Fruit fly (Drosophila melanogaster) whole organism, embryonic: Measurements from ENCODE around the gene CG2841.

Experiments used
- Ada2b ChIP-seq: fragments of 200-800 bp; sonication (Bioruptor generic); IDR thresholded peaks from 2 replicates; pipeline ENCODE4 v1.3.6; 2022; ENCODE audit warnings: missing biosample characterization, missing genetic modification characterization
- Bgb ChIP-seq: fragments of 200-800 bp; sonication (Bioruptor generic); IDR thresholded peaks from 2 replicates; pipeline ENCODE4 v1.3.6; 2022; ENCODE audit warnings: missing biosample characterization, missing genetic modification characterization; ENCODE audit not compliant: partially characterized antibody
- Blimp-1 ChIP-seq: fragments of 200-800 bp; sonication (Bioruptor generic); optimal IDR thresholded peaks from 3 replicates; lab custom pipeline; 2018; ENCODE audit warnings: missing biosample characterization, missing genetic modification characterization, mild to moderate bottlenecking, moderate library complexity, missing genetic modification reagents
- CG10209 ChIP-seq: fragments of 200-800 bp; sonication (Bioruptor generic); optimal IDR thresholded peaks from 3 replicates; lab custom pipeline; 2017; ENCODE audit warnings: missing biosample characterization, mild to moderate bottlenecking, missing genetic modification characterization, missing genetic modification reagents
- CG10565 ChIP-seq: fragments of 200-800 bp; sonication (Bioruptor generic); optimal IDR thresholded peaks from 3 replicates; lab custom pipeline; 2016; ENCODE audit warnings: missing biosample characterization, mild to moderate bottlenecking, missing genetic modification characterization
- CG12219 ChIP-seq: fragments of 200-800 bp; sonication (Bioruptor generic); optimal IDR thresholded peaks from 3 replicates; lab custom pipeline; 2018; ENCODE audit warnings: missing biosample characterization, mild to moderate bottlenecking, missing genetic modification characterization
- CG12299 ChIP-seq: fragments of 200-800 bp; sonication (Bioruptor generic); optimal IDR thresholded peaks from 2 replicates; lab custom pipeline; 2018; ENCODE audit warnings: missing biosample characterization, mild to moderate bottlenecking, missing genetic modification characterization
- CG13123 ChIP-seq: fragments of 200-800 bp; sonication (Bioruptor generic); optimal IDR thresholded peaks from 2 replicates; lab custom pipeline; 2016; ENCODE audit warnings: missing biosample characterization, missing genetic modification characterization
- CG14050 ChIP-seq: fragments of 200-800 bp; sonication (Bioruptor generic); IDR thresholded peaks from 3 replicates; pipeline ENCODE4 v1.3.6; 2022; ENCODE audit warnings: missing biosample characterization, missing genetic modification characterization
- CG1602 ChIP-seq: fragments of 200-800 bp; sonication (Bioruptor generic); optimal IDR thresholded peaks from 3 replicates; lab custom pipeline; 2016; ENCODE audit warnings: missing biosample characterization, missing genetic modification characterization
- CG1647 ChIP-seq: fragments of 200-800 bp; sonication (Bioruptor generic); optimal IDR thresholded peaks from 3 replicates; lab custom pipeline; 2016; ENCODE audit warnings: missing biosample characterization, missing genetic modification characterization
- CG17359 ChIP-seq: fragments of 200-800 bp; sonication (Bioruptor generic); optimal IDR thresholded peaks from 3 replicates; lab custom pipeline; 2018; ENCODE audit warnings: missing biosample characterization, mild to moderate bottlenecking, missing genetic modification characterization, moderate library complexity
- CG17361 ChIP-seq: fragments of 200-800 bp; sonication (Bioruptor generic); IDR thresholded peaks from 3 replicates; pipeline ENCODE4 v1.3.6; 2022; ENCODE audit warnings: missing biosample characterization, missing genetic modification characterization
- CG1792 ChIP-seq: fragments of 200-800 bp; sonication (Bioruptor generic); optimal IDR thresholded peaks from 2 replicates; lab custom pipeline; 2016; ENCODE audit warnings: missing biosample characterization, missing genetic modification characterization
- CG2120 ChIP-seq: fragments of 200-800 bp; sonication (Bioruptor generic); optimal IDR thresholded peaks from 3 replicates; lab custom pipeline; 2016; ENCODE audit warnings: missing biosample characterization, missing genetic modification characterization
- CG2678 ChIP-seq: fragments of 200-800 bp; sonication (Bioruptor generic); optimal IDR thresholded peaks from 3 replicates; lab custom pipeline; 2019; ENCODE audit warnings: missing biosample characterization, mild to moderate bottlenecking, missing genetic modification characterization, moderate library complexity
- CG30020 ChIP-seq: fragments of 200-800 bp; optimal IDR thresholded peaks from 2 replicates; lab custom pipeline; 2019; ENCODE audit warnings: missing biosample characterization, mild to moderate bottlenecking, missing genetic modification characterization, moderate library complexity
- CG30403 ChIP-seq: fragments of 200-800 bp; sonication (Bioruptor generic); optimal IDR thresholded peaks from 3 replicates; lab custom pipeline; 2016; ENCODE audit warnings: missing biosample characterization, missing genetic modification characterization
- CG30431 ChIP-seq: fragments of 200-800 bp; sonication (Bioruptor generic); optimal IDR thresholded peaks from 2 replicates; lab custom pipeline; 2017; ENCODE audit warnings: missing biosample characterization, missing genetic modification characterization
- CG4617 ChIP-seq: fragments of 200-800 bp; sonication (Bioruptor generic); optimal IDR thresholded peaks from 3 replicates; lab custom pipeline; 2016; ENCODE audit warnings: missing biosample characterization, missing genetic modification characterization, borderline replicate concordance
- CG4730 ChIP-seq: fragments of 200-800 bp; sonication (Bioruptor generic); IDR thresholded peaks from 2 replicates; pipeline ENCODE4 v1.3.6; 2022; ENCODE audit warnings: missing biosample characterization, missing genetic modification characterization
- CG6813 ChIP-seq: fragments of 200-800 bp; sonication (Bioruptor generic); optimal IDR thresholded peaks from 2 replicates; lab custom pipeline; 2017; ENCODE audit warnings: missing biosample characterization, missing genetic modification characterization, mild to moderate bottlenecking, moderate library complexity, missing genetic modification reagents
- CG7357 ChIP-seq: fragments of 200-800 bp; sonication (Bioruptor generic); IDR thresholded peaks from 3 replicates; pipeline ENCODE4 v1.3.6; 2022; ENCODE audit warnings: missing biosample characterization, missing genetic modification characterization
- CG7963 ChIP-seq: fragments of 200-800 bp; sonication (Bioruptor generic); IDR thresholded peaks from 3 replicates; pipeline ENCODE4 v1.3.6; 2022; ENCODE audit warnings: missing biosample characterization, missing genetic modification characterization; ENCODE audit not compliant: partially characterized antibody
- CG7987 ChIP-seq: fragments of 200-800 bp; sonication (Bioruptor generic); optimal IDR thresholded peaks from 2 replicates; lab custom pipeline; 2018; ENCODE audit warnings: missing biosample characterization, mild to moderate bottlenecking, missing genetic modification characterization, moderate library complexity
- Ets65A ChIP-seq: fragments of 200-800 bp; sonication (Bioruptor generic); peaks from one replicate; lab custom pipeline; 2016; ENCODE audit warnings: missing biosample characterization, missing genetic modification characterization
- Gsc ChIP-seq: fragments of 200-800 bp; sonication (Bioruptor generic); IDR thresholded peaks from 2 replicates; pipeline ENCODE4 v1.3.6; 2022; ENCODE audit warnings: missing biosample characterization, missing genetic modification characterization
- Lim3 ChIP-seq: fragments of 200-800 bp; sonication (Bioruptor generic); IDR thresholded peaks from 2 replicates; pipeline ENCODE4 v1.3.6; 2022; ENCODE audit warnings: missing biosample characterization, missing genetic modification characterization
- Mes4 ChIP-seq: fragments of 200-800 bp; sonication (Bioruptor generic); optimal IDR thresholded peaks from 2 replicates; lab custom pipeline; 2016; ENCODE audit warnings: missing biosample characterization, missing genetic modification characterization
- Ravus ChIP-seq: fragments of 200-800 bp; sonication (Bioruptor generic); IDR thresholded peaks from 2 replicates; pipeline ENCODE4 v1.3.6; 2022; ENCODE audit warnings: missing biosample characterization, missing genetic modification characterization
- Sox102F ChIP-seq: fragments of 200-800 bp; sonication (Bioruptor generic); optimal IDR thresholded peaks from 2 replicates; lab custom pipeline; 2018; ENCODE audit warnings: missing biosample characterization, mild to moderate bottlenecking, missing genetic modification characterization, moderate library complexity
- ac ChIP-seq: fragments of 200-800 bp; sonication (Bioruptor generic); optimal IDR thresholded peaks from 3 replicates; lab custom pipeline; 2017; ENCODE audit warnings: missing biosample characterization, mild to moderate bottlenecking, missing genetic modification characterization
- bbx ChIP-seq: fragments of 200-800 bp; sonication (Bioruptor generic); IDR thresholded peaks from 2 replicates; pipeline ENCODE4 v1.3.6; 2022; ENCODE audit warnings: missing biosample characterization, missing genetic modification characterization; ENCODE audit not compliant: partially characterized antibody
- cas ChIP-seq: fragments of 200-800 bp; sonication (Bioruptor generic); IDR thresholded peaks from 2 replicates; pipeline ENCODE4 v1.3.6; 2022; ENCODE audit warnings: missing biosample characterization, missing genetic modification characterization
- crp ChIP-seq, 2 experiments: fragments of 200-800 bp; sonication (Bioruptor generic); optimal IDR thresholded peaks; 2 replicates in 1 of 2; 3 replicates in 1 of 2; lab custom pipeline; 2017; ENCODE audit warnings: missing biosample characterization in 2 of 2, missing genetic modification characterization in 2 of 2, mild to moderate bottlenecking in 1 of 2, moderate library complexity in 1 of 2
- dm ChIP-seq: fragments of 200-800 bp; sonication (Bioruptor generic); optimal IDR thresholded peaks from 3 replicates; lab custom pipeline; 2016; ENCODE audit warnings: missing biosample characterization, missing genetic modification characterization
- dmrt11E ChIP-seq: fragments of 200-800 bp; sonication (Bioruptor generic); optimal IDR thresholded peaks from 3 replicates; lab custom pipeline; 2018; ENCODE audit warnings: missing biosample characterization, mild to moderate bottlenecking, missing genetic modification characterization, moderate library complexity
- eyg ChIP-seq: fragments of 200-800 bp; sonication (Bioruptor generic); optimal IDR thresholded peaks from 3 replicates; lab custom pipeline; 2016; ENCODE audit warnings: missing biosample characterization, missing genetic modification characterization
- grau ChIP-seq: fragments of 200-800 bp; optimal IDR thresholded peaks from 3 replicates; lab custom pipeline; 2019; ENCODE audit warnings: missing biosample characterization, mild to moderate bottlenecking, missing genetic modification characterization, moderate library complexity
- hb ChIP-seq: fragments of 200-800 bp; sonication (Bioruptor generic); IDR thresholded peaks from 3 replicates; pipeline ENCODE4 v1.3.6; 2022; ENCODE audit warnings: missing biosample characterization, missing genetic modification characterization; ENCODE audit not compliant: partially characterized antibody
- kah ChIP-seq: fragments of 200-800 bp; sonication (Bioruptor generic); optimal IDR thresholded peaks from 2 replicates; lab custom pipeline; 2018; ENCODE audit warnings: missing biosample characterization, mild to moderate bottlenecking, missing genetic modification characterization
- kni ChIP-seq: fragments of 200-800 bp; sonication (Bioruptor generic); optimal IDR thresholded peaks from 3 replicates; lab custom pipeline; 2017; ENCODE audit warnings: mild to moderate bottlenecking, missing biosample characterization, missing genetic modification reagents, missing genetic modification characterization
- mam ChIP-seq: fragments of 200-800 bp; sonication (Bioruptor generic); optimal IDR thresholded peaks from 3 replicates; lab custom pipeline; 2016; ENCODE audit warnings: missing biosample characterization, missing genetic modification characterization
- otp ChIP-seq: fragments of 200-800 bp; sonication (Bioruptor generic); IDR thresholded peaks from 3 replicates; pipeline ENCODE4, ENCODE4 v1.3.6; 2022; ENCODE audit warnings: missing biosample characterization, missing genetic modification characterization
- pita ChIP-seq: fragments of 200-800 bp; sonication (Bioruptor generic); optimal IDR thresholded peaks from 2 replicates; lab custom pipeline; 2017; ENCODE audit warnings: missing biosample characterization, mild to moderate bottlenecking, missing genetic modification characterization
- rib ChIP-seq: fragments of 200-800 bp; sonication (Bioruptor generic); IDR thresholded peaks from 2 replicates; pipeline ENCODE4 v1.3.6; 2022; ENCODE audit warnings: missing biosample characterization, missing genetic modification characterization
- ro ChIP-seq: fragments of 200-800 bp; sonication (Bioruptor generic); IDR thresholded peaks from 2 replicates; pipeline ENCODE4 v1.3.6; 2022; ENCODE audit warnings: missing biosample characterization, missing genetic modification characterization
- sna ChIP-seq: fragments of 200-800 bp; sonication (Bioruptor generic); IDR thresholded peaks from 2 replicates; pipeline ENCODE4 v1.3.6; 2022; ENCODE audit warnings: missing biosample characterization, missing genetic modification characterization; ENCODE audit not compliant: partially characterized antibody
- tna ChIP-seq: fragments of 200-800 bp; sonication (Bioruptor generic); IDR thresholded peaks from 2 replicates; pipeline ENCODE4 v1.3.6; 2022; ENCODE audit warnings: missing biosample characterization, missing genetic modification characterization; ENCODE audit not compliant: partially characterized antibody
- toy ChIP-seq: fragments of 200-800 bp; sonication (Bioruptor generic); IDR thresholded peaks from 2 replicates; pipeline ENCODE4 v1.3.6; 2022; ENCODE audit warnings: missing biosample characterization, missing genetic modification characterization
- yki ChIP-seq: fragments of >200 bp; optimal IDR thresholded peaks from 3 replicates; lab custom pipeline; 2018

Gene CG2841

DNA sequence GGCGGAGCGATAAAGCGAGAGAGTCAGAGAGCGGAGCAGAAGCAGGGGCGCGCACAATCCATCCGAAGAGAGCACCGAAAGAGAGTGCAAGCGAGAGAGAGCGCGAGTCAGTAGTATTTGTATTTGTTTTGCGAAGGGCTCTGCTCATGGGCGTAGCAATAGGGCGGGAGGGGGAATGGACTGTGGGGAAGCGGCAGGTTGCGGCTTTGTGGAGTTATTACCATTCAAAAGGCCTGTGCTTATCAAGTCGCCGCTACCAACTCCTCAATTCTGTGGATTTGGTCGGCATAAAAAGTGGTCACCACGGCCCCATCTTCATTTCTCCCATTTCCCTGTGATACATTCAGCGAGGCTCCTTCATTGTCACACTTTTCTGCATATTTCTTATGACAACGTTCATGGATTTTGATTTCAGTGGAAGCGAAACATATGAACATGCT, 65.1 kb downstream of the CG2841 start (continued):
- TF ChIP-seq crp (GFP tag; optimal IDR thresholded peaks at IDR 0.05; lab: Kevin White, UChicago) (no peak), kni (GFP tag; lab: Kevin White, UChicago) (no peak), rib (no peak), CG4617 (GFP tag; lab: Kevin White, UChicago) (no peak), CG1647 (no peak), Ets65A (GFP tag; lab: Kevin White, UChicago) (no peak), Ravus (GFP tag; lab: Robert Waterston, UW) (no peak), hb (GFP tag; lab: Robert Waterston, UW) (no peak), CG7963 (GFP tag; lab: Robert Waterston, UW) (no peak), CG7987 (GFP tag; lab: Kevin White, UChicago) (no peak), CG12219 (GFP tag; lab: Kevin White, UChicago) (peak; percentile 16), grau (tag; lab: Kevin White, UChicago) (peak; percentile 58), Blimp-1 (GFP tag; lab: Kevin White, UChicago) (no peak), CG13123 (GFP tag; lab: Kevin White, UChicago) (no peak), CG10209 (GFP tag; lab: Kevin White, UChicago) (peak; percentile 46), CG14050 (GFP tag; lab: Robert Waterston, UW) (no peak), CG2678 (tag; lab: Kevin White, UChicago) (peak; percentile 70), Mes4 (GFP tag; lab: Kevin White, UChicago) (no peak), eyg (GFP tag; lab: Kevin White, UChicago) (no peak), Bgb (GFP tag; lab: Robert Waterston, UW) (no peak), cas (GFP tag; lab: Robert Waterston, UW) (no peak), pita (GFP tag; lab: Kevin White, UChicago) (no peak), CG4730 (GFP tag; lab: Robert Waterston, UW) (peak; percentile 47), ro (no peak), mam (GFP tag; lab: Kevin White, UChicago) (peak; percentile 38), otp (GFP tag; lab: Robert Waterston, UW) (peak; percentile 9; the same call in 1 of the 3 replicates), CG1792 (GFP tag; lab: Kevin White, UChicago) (no peak), sna (0 out of 2 replicates have a peak, but pooled peaks have one; percentile 14), kah (no peak), dm (no peak), Ada2b (GFP tag; lab: Robert Waterston, UW) (peak; percentile 49; the same call in 1 of the 2 replicates), CG30431 (GFP tag; lab: Kevin White, UChicago) (no peak), CG7357 (GFP tag; lab: Robert Waterston, UW) (peak; percentile 51; the same call in 2 of the 3 replicates), CG30020 (tag; lab: Kevin White, UChicago) (no peak), tna (no peak), CG17361 (GFP tag; lab: Robert Waterston, UW) (no peak), toy (GFP tag; lab: Robert Waterston, UW) (no peak), CG1602 (no peak), yki (lab: Kevin White, UChicago) (peak; percentile 94), Sox102F (peak; percentile 22), Gsc (GFP tag; lab: Robert Waterston, UW) (no peak), CG12299 (tag; lab: Kevin White, UChicago) (peak; percentile 24), CG6813 (GFP tag; lab: Kevin White, UChicago) (peak; percentile 1), Lim3 (GFP tag; lab: Robert Waterston, UW) (no peak), dmrt11E (no peak), bbx (GFP tag; lab: Robert Waterston, UW) (no peak), ac (GFP tag; lab: Kevin White, UChicago) (no peak), CG10565 (GFP tag; lab: Kevin White, UChicago) (no peak), CG17359 (tag; lab: Kevin White, UChicago) (peak; percentile 15), CG30403 (no peak), CG2120 (peak; percentile 40)
